Worm (Caenorhabditis elegans): ENCODE results near the gene pxn-1.
A peak's percentile ranks its signal among the peaks of the same experiment; 100 is the strongest.

pxn-1 gene

DNA sequence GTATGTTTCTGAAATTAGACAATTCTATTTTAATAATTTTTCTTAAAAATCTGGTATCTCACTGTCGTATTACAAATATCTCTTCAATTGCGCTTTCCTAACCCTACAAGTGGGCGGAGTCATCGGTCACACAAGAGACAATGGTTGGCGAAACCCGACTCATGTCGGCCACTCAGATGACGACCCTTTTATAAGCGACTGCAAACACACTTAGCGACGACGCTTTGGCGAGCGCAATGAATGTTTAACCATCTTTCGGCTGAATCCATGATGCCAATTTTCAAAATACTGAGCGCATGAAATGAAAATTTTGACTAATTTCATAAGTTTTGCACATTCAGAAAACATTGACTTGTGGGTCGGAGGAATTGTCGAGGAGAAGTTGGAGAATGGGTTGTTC lies 5.7 kb downstream of the pxn-1 start:
- TF ChIP-seq npax-4 (tag; optimal IDR thresholded peaks at IDR 0.05) (peak; percentile 98), pha-4 (tag; optimal IDR thresholded peaks at IDR 0.05) (no peak), lim-6 (tag; optimal IDR thresholded peaks at IDR 0.05) (peak; percentile 98), Y22D7AL.16 (tag; optimal IDR thresholded peaks at IDR 0.05) (peak; percentile 99), rnt-1 (tag; optimal IDR thresholded peaks at IDR 0.05) (peak; percentile 97), gmeb-2 (tag; optimal IDR thresholded peaks at IDR 0.05) (peak; percentile 100), pqm-1 (tag; optimal IDR thresholded peaks at IDR 0.05) (peak; percentile 100), ceh-14 (tag; optimal IDR thresholded peaks at IDR 0.05) (peak; percentile 99), C38D4.7 (GFP tag; optimal IDR thresholded peaks at IDR 0.05) (peak; percentile 97), hlh-15 (tag; optimal IDR thresholded peaks at IDR 0.05) (peak; percentile 99), ceh-2 (tag; optimal IDR thresholded peaks at IDR 0.05) (peak; percentile 99), ceh-24 (tag; optimal IDR thresholded peaks at IDR 0.05) (peak; percentile 100), fax-1 (tag; optimal IDR thresholded peaks at IDR 0.05) (peak; percentile 98), syd-9 (tag; optimal IDR thresholded peaks at IDR 0.05) (peak; percentile 99), elt-4 (tag; optimal IDR thresholded peaks at IDR 0.05) (peak; percentile 96), eyg-1 (tag; optimal IDR thresholded peaks at IDR 0.05) (peak; percentile 98), mec-3 (tag; optimal IDR thresholded peaks at IDR 0.05; ENCODE audit: borderline replicate concordance) (peak; percentile 99), madf-2 (tag; optimal IDR thresholded peaks at IDR 0.05) (peak; percentile 99), ceh-30 (tag; optimal IDR thresholded peaks at IDR 0.05) (peak; percentile 98), ceh-45 (GFP tag; IDR thresholded peaks at IDR 0.05) (peak; percentile 99), K09A11.1 (tag; optimal IDR thresholded peaks at IDR 0.05; ENCODE audit: insufficient read depth) (peak; percentile 95), ceh-18 (tag; optimal IDR thresholded peaks at IDR 0.05) (peak; percentile 95), tbx-7 (tag; optimal IDR thresholded peaks at IDR 0.05) (peak; percentile 73), ama-1 (optimal IDR thresholded peaks at IDR 0.05) (no peak), elt-2 (tag; optimal IDR thresholded peaks at IDR 0.05) (peak; percentile 99), nhr-232 (tag; optimal IDR thresholded peaks at IDR 0.05) (peak; percentile 97), ceh-22 (tag; optimal IDR thresholded peaks at IDR 0.05) (peak; percentile 79), K02D7.2 (tag; optimal IDR thresholded peaks at IDR 0.05) (peak; percentile 99), zip-5 (tag; optimal IDR thresholded peaks at IDR 0.05) (peak; percentile 92), ztf-16 (tag; optimal IDR thresholded peaks at IDR 0.05) (peak; percentile 99), pax-1 (tag; optimal IDR thresholded peaks at IDR 0.05) (peak; percentile 18), unc-55 (GFP tag; optimal IDR thresholded peaks at IDR 0.05) (peak; percentile 32), fkh-6 (tag; optimal IDR thresholded peaks at IDR 0.05) (peak; percentile 98), ceh-34 (tag; optimal IDR thresholded peaks at IDR 0.05) (peak; percentile 98), pros-1 (tag; optimal IDR thresholded peaks at IDR 0.05) (peak; percentile 71), odd-2 (tag; optimal IDR thresholded peaks at IDR 0.05) (peak; percentile 83), ahr-1 (tag; optimal IDR thresholded peaks at IDR 0.05) (peak; percentile 98), ref-2 (tag; optimal IDR thresholded peaks at IDR 0.05) (peak; percentile 98), ceh-19 (GFP tag; optimal IDR thresholded peaks at IDR 0.05) (peak; percentile 99), F13H6.1 (tag; optimal IDR thresholded peaks at IDR 0.05) (peak; percentile 99), unc-42 (tag; optimal IDR thresholded peaks at IDR 0.05) (peak; percentile 89), nfya-1 (tag; optimal IDR thresholded peaks at IDR 0.05) (peak; percentile 89), nhr-11 (tag; optimal IDR thresholded peaks at IDR 0.05) (peak; percentile 28), hlh-8 (tag; optimal IDR thresholded peaks at IDR 0.05) (peak; percentile 97), unc-86 (tag; optimal IDR thresholded peaks at IDR 0.05) (peak; percentile 99), hlh-30 (tag; optimal IDR thresholded peaks at IDR 0.05; ENCODE audit: insufficient read depth) (peak; percentile 77), ceh-31 (tag; optimal IDR thresholded peaks at IDR 0.05) (peak; percentile 97), pat-9 (tag; optimal IDR thresholded peaks at IDR 0.05) (peak; percentile 99), sdc-2 (tag; optimal IDR thresholded peaks at IDR 0.05) (peak; percentile 93), lin-11 (tag; optimal IDR thresholded peaks at IDR 0.05) (peak; percentile 96), hlh-6 (tag; optimal IDR thresholded peaks at IDR 0.05) (peak; percentile 99), che-1 (tag; optimal IDR thresholded peaks at IDR 0.05) (peak; percentile 98), ceh-9 (tag; optimal IDR thresholded peaks at IDR 0.05) (peak; percentile 99), pag-3 (tag; optimal IDR thresholded peaks at IDR 0.05; ENCODE audit: borderline replicate concordance) (peak; percentile 98)

All from whole organism, late embryonic.